Fruit fly (Drosophila melanogaster): Measurements from ENCODE around the gene Daxx.

The Daxx gene

dm6 chr2L:6455032-6455954 is 25.4 kb upstream of the Daxx start, which contains the start of gene retm (continued):
- TF ChIP-seq CG33213 (GFP tag; optimal IDR thresholded peaks at IDR 0.05) (no peak), twi (tag; optimal IDR thresholded peaks at IDR 0.05) (no peak), CG4820 (GFP tag; optimal IDR thresholded peaks at IDR 0.05) (no peak), Gsc (GFP tag; IDR thresholded peaks at IDR 0.05) (no peak), oc (tag; optimal IDR thresholded peaks at IDR 0.05) (peak; percentile 37), pum (GFP tag; optimal IDR thresholded peaks at IDR 0.05) (no peak), sc (optimal IDR thresholded peaks at IDR 0.05) (no peak), sc (GFP tag; optimal IDR thresholded peaks at IDR 0.05) (no peak), Hr78 (GFP tag; optimal IDR thresholded peaks at IDR 0.05) (no peak), CG17359 (tag; optimal IDR thresholded peaks at IDR 0.05) (no peak), CG4282 (GFP tag; optimal IDR thresholded peaks at IDR 0.05) (no peak), Elba2 (GFP tag; optimal IDR thresholded peaks at IDR 0.05) (peak; percentile 27), lov (optimal IDR thresholded peaks at IDR 0.05) (peak; percentile 22), lov (GFP tag; IDR thresholded peaks at IDR 0.05) (no peak), CG18599 (GFP tag; optimal IDR thresholded peaks at IDR 0.05) (no peak), H2.0 (GFP tag; IDR thresholded peaks at IDR 0.05) (no peak), p53 (GFP tag; optimal IDR thresholded peaks at IDR 0.05) (no peak), Bgb (GFP tag; IDR thresholded peaks at IDR 0.05; ENCODE audit: partially characterized antibody) (no peak), CG17186 (GFP tag; optimal IDR thresholded peaks at IDR 0.05) (no peak), CG15011 (GFP tag; optimal IDR thresholded peaks at IDR 0.05) (no peak), CG31365 (tag; optimal IDR thresholded peaks at IDR 0.05) (no peak), CG33557 (GFP tag; optimal IDR thresholded peaks at IDR 0.05) (no peak), Bdp1 (GFP tag; optimal IDR thresholded peaks at IDR 0.05) (no peak), pan (optimal IDR thresholded peaks at IDR 0.05) (no peak), pan (GFP tag; optimal IDR thresholded peaks at IDR 0.05 in 1 of 2, IDR thresholded peaks at IDR 0.05 in 1 of 2) (no peak), dmrt11E (tag; optimal IDR thresholded peaks at IDR 0.05) (no peak), ems (GFP tag; optimal IDR thresholded peaks at IDR 0.05) (no peak), CG2875 (GFP tag; optimal IDR thresholded peaks at IDR 0.05) (peak; percentile 7), tx (GFP tag; optimal IDR thresholded peaks at IDR 0.05) (no peak), ind (GFP tag; optimal IDR thresholded peaks at IDR 0.05) (no peak), Sin3A (optimal IDR thresholded peaks at IDR 0.05) (no peak), so (GFP tag; IDR thresholded peaks at IDR 0.05) (no peak), CG17328 (GFP tag; IDR thresholded peaks at IDR 0.05) (no peak), Chrac-16 (GFP tag; optimal IDR thresholded peaks at IDR 0.05) (no peak), pfk (GFP tag; optimal IDR thresholded peaks at IDR 0.05) (no peak), Nf-YB (GFP tag; optimal IDR thresholded peaks at IDR 0.05) (peak; percentile 86), chinmo (GFP tag; IDR thresholded peaks at IDR 0.05; ENCODE audit: partially characterized antibody) (peak; percentile 96), grau (tag; optimal IDR thresholded peaks at IDR 0.05) (no peak), GATAe (GFP tag; conservative IDR thresholded peaks at IDR 0.05) (no peak), CG17829 (tag; optimal IDR thresholded peaks at IDR 0.05) (no peak), phol (tag; optimal IDR thresholded peaks at IDR 0.05) (no peak), CG12071 (GFP tag; optimal IDR thresholded peaks at IDR 0.05) (no peak), CG10431 (GFP tag; optimal IDR thresholded peaks at IDR 0.05) (no peak), onecut (GFP tag; IDR thresholded peaks at IDR 0.05) (peak; percentile 31), trh (GFP tag; optimal IDR thresholded peaks at IDR 0.05) (no peak), gcm2 (GFP tag; optimal IDR thresholded peaks at IDR 0.05) (no peak), hkb (optimal IDR thresholded peaks at IDR 0.05) (no peak), hkb (GFP tag; IDR thresholded peaks at IDR 0.05) (no peak), psq (GFP tag; optimal IDR thresholded peaks at IDR 0.05) (no peak), Ada2b (GFP tag; IDR thresholded peaks at IDR 0.05) (no peak), kay (GFP tag; optimal IDR thresholded peaks at IDR 0.05) (no peak)

Measured in whole organism, embryonic.